Fruit fly (Drosophila melanogaster): ENCODE measurements around the gene CG6418.

Gene CG6418

DNA sequence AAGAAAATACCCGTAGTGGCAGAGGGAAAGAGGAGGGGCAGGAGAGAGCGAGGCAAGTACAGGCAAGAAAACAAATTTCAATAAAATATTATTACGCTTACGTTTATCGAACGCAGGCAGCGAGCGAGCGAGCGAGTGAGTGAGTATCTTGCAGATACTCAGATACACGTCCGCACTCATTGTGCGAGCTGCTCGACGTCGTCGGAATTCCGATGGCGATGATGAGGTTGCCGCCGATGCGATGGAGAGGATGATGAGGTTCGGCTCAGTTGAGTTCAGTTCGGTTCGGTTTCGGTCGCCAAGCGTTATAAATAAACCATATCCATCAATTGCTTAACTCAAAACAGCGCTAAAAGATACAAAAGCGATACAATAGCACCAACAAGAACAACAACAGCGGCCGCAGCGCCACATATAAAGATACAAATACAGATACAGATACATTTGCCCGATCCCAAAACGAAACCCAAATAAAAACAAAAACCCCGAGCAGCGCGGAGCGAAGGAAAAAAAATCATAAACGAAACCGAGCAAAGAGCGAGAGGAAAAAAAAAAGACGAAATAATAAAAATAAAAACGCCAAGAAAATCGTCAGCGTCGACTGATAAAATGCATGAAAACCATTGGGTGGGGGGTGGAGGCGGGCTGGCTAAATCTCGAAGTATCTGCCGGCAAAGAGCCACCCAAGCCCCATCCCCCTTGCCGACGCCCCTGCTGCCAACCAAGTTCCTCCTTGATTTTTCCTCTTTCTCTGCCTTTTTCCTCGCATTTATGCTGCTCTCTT lies 26.3 kb downstream of the CG6418 start (continued):
- no peak for TF ChIP-seq CG16815 (GFP tag; optimal IDR thresholded peaks at IDR 0.05)
- peak; percentile 38; the same call in 1 of the 3 replicates for TF ChIP-seq dysf (GFP tag; IDR thresholded peaks at IDR 0.05)
- 0 out of 2 replicates have a peak, but pooled peaks have one; percentile 4 for TF ChIP-seq sens-2 (GFP tag; IDR thresholded peaks at IDR 0.05)
- peak; percentile 61 for TF ChIP-seq pros (GFP tag; optimal IDR thresholded peaks at IDR 0.05)
- TF ChIP-seq Kr (GFP tag; optimal IDR thresholded peaks at IDR 0.05) = peak; percentile 21
- no peak for TF ChIP-seq CG16813 (GFP tag; IDR thresholded peaks at IDR 0.05; ENCODE audit: partially characterized antibody)
- TF ChIP-seq sr (GFP tag; IDR thresholded peaks at IDR 0.05) = no peak
- no peak for TF ChIP-seq unc-4 (GFP tag; IDR thresholded peaks at IDR 0.05; ENCODE audit: partially characterized antibody)
- TF ChIP-seq cg (GFP tag; optimal IDR thresholded peaks at IDR 0.05) = peak; percentile 79
- peak; percentile 59 for TF ChIP-seq gro (GFP tag; optimal IDR thresholded peaks at IDR 0.05)
- TF ChIP-seq CG11247 (GFP tag; IDR thresholded peaks at IDR 0.05) = no peak
- peak; percentile 16 for TF ChIP-seq twi (tag; optimal IDR thresholded peaks at IDR 0.05)
- no peak for TF ChIP-seq HmgD (GFP tag; optimal IDR thresholded peaks at IDR 0.05)
- TF ChIP-seq CG9727 (GFP tag; optimal IDR thresholded peaks at IDR 0.05) = peak; percentile 6
- 0 out of 2 replicates have a peak, but pooled peaks have one; percentile 29 for TF ChIP-seq CG3847 (GFP tag; IDR thresholded peaks at IDR 0.05)
- peak; percentile 19 for TF ChIP-seq CHES-1-like (GFP tag; optimal IDR thresholded peaks at IDR 0.05)
- peak; percentile 6; the same call in 1 of the 2 replicates for TF ChIP-seq tna (GFP tag; IDR thresholded peaks at IDR 0.05; ENCODE audit: partially characterized antibody)
- TF ChIP-seq Ravus (GFP tag; IDR thresholded peaks at IDR 0.05) = no peak
- 0 out of 3 replicates have a peak, but pooled peaks have one; percentile 16 for TF ChIP-seq Opbp (GFP tag; IDR thresholded peaks at IDR 0.05; ENCODE audit: partially characterized antibody)
- peak; percentile 18 for TF ChIP-seq CG30403 (GFP tag; optimal IDR thresholded peaks at IDR 0.05)
- no peak for TF ChIP-seq scrt (GFP tag; optimal IDR thresholded peaks at IDR 0.05)
- 0 out of 3 replicates have a peak, but pooled peaks have one; percentile 38 for TF ChIP-seq knrl (GFP tag; IDR thresholded peaks at IDR 0.05; ENCODE audit: partially characterized antibody)
- TF ChIP-seq lbe (GFP tag; optimal IDR thresholded peaks at IDR 0.05) = peak; percentile 83
- no peak for TF ChIP-seq exex (tag; optimal IDR thresholded peaks at IDR 0.05)
- TF ChIP-seq NK7.1 (GFP tag; optimal IDR thresholded peaks at IDR 0.05) = no peak
- no peak for TF ChIP-seq Usf (GFP tag; optimal IDR thresholded peaks at IDR 0.05)
- TF ChIP-seq CG18619 (GFP tag; optimal IDR thresholded peaks at IDR 0.05) = peak; percentile 23
- TF ChIP-seq Hr78 (GFP tag; optimal IDR thresholded peaks at IDR 0.05) = no peak
- TF ChIP-seq CG32767 (GFP tag; IDR thresholded peaks at IDR 0.05) = peak; percentile 33; the same call in 1 of the 2 replicates
- no peak for TF ChIP-seq gcm2 (GFP tag; optimal IDR thresholded peaks at IDR 0.05)
- peak; percentile 91 for TF ChIP-seq abd-A (tag; optimal IDR thresholded peaks at IDR 0.05)
- peak; percentile 98 for TF ChIP-seq sd (tag; optimal IDR thresholded peaks at IDR 0.05)
- TF ChIP-seq Antp (GFP tag; optimal IDR thresholded peaks at IDR 0.05) = no peak
- TF ChIP-seq CG13894 (tag; optimal IDR thresholded peaks at IDR 0.05) = peak; percentile 71
- TF ChIP-seq Camta (GFP tag; optimal IDR thresholded peaks at IDR 0.05) = no peak
- TF ChIP-seq CG10366 (GFP tag; IDR thresholded peaks at IDR 0.05) = 0 out of 2 replicates have a peak, but pooled peaks have one; percentile 8
- peak; percentile 26; the same call in 1 of the 2 replicates for TF ChIP-seq Scr (GFP tag; IDR thresholded peaks at IDR 0.05; ENCODE audit: partially characterized antibody)
- peak; percentile 20 for TF ChIP-seq CG15011 (GFP tag; optimal IDR thresholded peaks at IDR 0.05)
- TF ChIP-seq CG13424 (tag; optimal IDR thresholded peaks at IDR 0.05) = no peak
- peak; percentile 15 for TF ChIP-seq CG10431 (GFP tag; optimal IDR thresholded peaks at IDR 0.05)
- TF ChIP-seq Ets65A (GFP tag) = peak; percentile 1
- TF ChIP-seq row (GFP tag; IDR thresholded peaks at IDR 0.05) = peak; percentile 72; the same call in 2 of the 3 replicates
- TF ChIP-seq nom (GFP tag; optimal IDR thresholded peaks at IDR 0.05) = peak; percentile 99
- no peak for TF ChIP-seq h (optimal IDR thresholded peaks at IDR 0.05)
- peak; percentile 14 for TF ChIP-seq Hmr (GFP tag; optimal IDR thresholded peaks at IDR 0.05)
- TF ChIP-seq corto (GFP tag; optimal IDR thresholded peaks at IDR 0.05) = peak; percentile 57
- TF ChIP-seq mam (GFP tag; optimal IDR thresholded peaks at IDR 0.05) = peak; percentile 20
- TF ChIP-seq CG5180 (GFP tag; optimal IDR thresholded peaks at IDR 0.05) = peak; percentile 84
